Fruit fly (Drosophila melanogaster) whole organism, embryonic: ENCODE measurements around the gene yellow-f2.
A peak's percentile ranks its signal among the peaks of the same experiment; 100 is the strongest.

ENCODE experiments used
- B-H1 ChIP-seq: fragments of 200-800 bp; sonication (Bioruptor generic); IDR thresholded peaks from 3 replicates; pipeline ENCODE4 v1.3.6; 2022; ENCODE audit warnings: missing biosample characterization, missing genetic modification characterization
- Bteb2 ChIP-seq: fragments of 200-800 bp; sonication (Bioruptor generic); optimal IDR thresholded peaks from 2 replicates; lab custom pipeline; 2016; ENCODE audit warnings: missing biosample characterization, missing genetic modification characterization
- CG10654 ChIP-seq: fragments of 200-800 bp; sonication (Bioruptor generic); optimal IDR thresholded peaks from 2 replicates; lab custom pipeline; 2016; ENCODE audit warnings: missing biosample characterization, missing genetic modification characterization
- CG10979 ChIP-seq: fragments of 200-800 bp; sonication (Bioruptor generic); optimal IDR thresholded peaks from 2 replicates; lab custom pipeline; 2018; ENCODE audit warnings: missing biosample characterization, mild to moderate bottlenecking, missing genetic modification characterization, moderate library complexity
- CG11093 ChIP-seq: fragments of 200-800 bp; sonication (Bioruptor generic); IDR thresholded peaks from 3 replicates; pipeline ENCODE4 v1.3.6; 2022; ENCODE audit warnings: missing biosample characterization, missing genetic modification characterization
- CG12071 ChIP-seq: fragments of 200-800 bp; sonication (Bioruptor generic); optimal IDR thresholded peaks from 3 replicates; lab custom pipeline; 2018; ENCODE audit warnings: missing biosample characterization, mild to moderate bottlenecking, missing genetic modification characterization
- CG12769 ChIP-seq: fragments of 200-800 bp; sonication (Bioruptor generic); optimal IDR thresholded peaks from 2 replicates; lab custom pipeline; 2019; ENCODE audit warnings: missing biosample characterization, mild to moderate bottlenecking, missing genetic modification characterization, moderate library complexity
- CG13123 ChIP-seq: fragments of 200-800 bp; sonication (Bioruptor generic); optimal IDR thresholded peaks from 2 replicates; lab custom pipeline; 2016; ENCODE audit warnings: missing biosample characterization, missing genetic modification characterization
- CG13424 ChIP-seq: fragments of 200-800 bp; sonication (Bioruptor generic); optimal IDR thresholded peaks from 2 replicates; lab custom pipeline; 2019; ENCODE audit warnings: missing biosample characterization, mild to moderate bottlenecking, missing genetic modification characterization, moderate library complexity
- CG14860 ChIP-seq: fragments of 200-800 bp; sonication (Bioruptor generic); IDR thresholded peaks from 3 replicates; pipeline ENCODE4 v1.3.6; 2022; ENCODE audit warnings: missing biosample characterization, missing genetic modification characterization; ENCODE audit not compliant: partially characterized antibody
- CG16863 ChIP-seq: fragments of 200-800 bp; sonication (Bioruptor generic); optimal IDR thresholded peaks from 3 replicates; lab custom pipeline; 2016; ENCODE audit warnings: missing biosample characterization, missing genetic modification characterization
- CG18599 ChIP-seq: fragments of 200-800 bp; sonication (Bioruptor generic); optimal IDR thresholded peaks from 3 replicates; lab custom pipeline; 2017; ENCODE audit warnings: missing biosample characterization, missing genetic modification characterization, mild to moderate bottlenecking, moderate library complexity, missing genetic modification reagents
- CG3163 ChIP-seq: fragments of 200-800 bp; sonication (Bioruptor generic); optimal IDR thresholded peaks from 3 replicates; lab custom pipeline; 2016; ENCODE audit warnings: missing biosample characterization, missing genetic modification characterization
- CG33557 ChIP-seq: fragments of 200-800 bp; sonication (Bioruptor generic); optimal IDR thresholded peaks from 2 replicates; lab custom pipeline; 2019; ENCODE audit warnings: missing biosample characterization, mild to moderate bottlenecking, missing genetic modification characterization, moderate library complexity
- CG3726 ChIP-seq: fragments of 200-800 bp; sonication (Bioruptor generic); IDR thresholded peaks from 3 replicates; pipeline ENCODE4, ENCODE4 v1.3.6; 2022; ENCODE audit warnings: missing biosample characterization, missing genetic modification characterization
- CG4282 ChIP-seq: fragments of 200-800 bp; sonication (Bioruptor generic); optimal IDR thresholded peaks from 2 replicates; lab custom pipeline; 2016; ENCODE audit warnings: missing biosample characterization, missing genetic modification characterization
- CG4424 ChIP-seq: fragments of 200-800 bp; sonication (Bioruptor generic); optimal IDR thresholded peaks from 3 replicates; lab custom pipeline; 2016; ENCODE audit warnings: missing biosample characterization, missing genetic modification characterization
- CG4854 ChIP-seq: fragments of 200-800 bp; sonication (Bioruptor generic); optimal IDR thresholded peaks from 2 replicates; lab custom pipeline; 2016; ENCODE audit warnings: missing biosample characterization, missing genetic modification characterization, inconsistent platforms
- CG6683 ChIP-seq: fragments of 200-800 bp; sonication (Bioruptor generic); optimal IDR thresholded peaks from 2 replicates; lab custom pipeline; 2017; ENCODE audit warnings: missing biosample characterization, mild to moderate bottlenecking, missing genetic modification characterization, missing genetic modification reagents
- CG6854 ChIP-seq: fragments of 200-800 bp; sonication (Bioruptor generic); optimal IDR thresholded peaks from 3 replicates; lab custom pipeline; 2017; ENCODE audit warnings: missing biosample characterization, mild to moderate bottlenecking, missing genetic modification characterization
- CG8089 ChIP-seq: fragments of 200-800 bp; sonication (Bioruptor generic); optimal IDR thresholded peaks from 3 replicates; lab custom pipeline; 2016; ENCODE audit warnings: missing biosample characterization, missing genetic modification characterization
- CG9727 ChIP-seq: fragments of 200-800 bp; sonication (Bioruptor generic); optimal IDR thresholded peaks from 3 replicates; lab custom pipeline; 2017; ENCODE audit warnings: missing biosample characterization, mild to moderate bottlenecking, missing genetic modification characterization
- Camta ChIP-seq: fragments of 200-800 bp; sonication (Bioruptor generic); optimal IDR thresholded peaks from 2 replicates; lab custom pipeline; 2016; ENCODE audit warnings: missing biosample characterization, missing genetic modification characterization
- Doc3 ChIP-seq: fragments of 200-800 bp; sonication (Bioruptor generic); IDR thresholded peaks from 3 replicates; pipeline ENCODE4 v1.3.6; 2022; ENCODE audit warnings: missing biosample characterization, missing genetic modification characterization; ENCODE audit not compliant: partially characterized antibody
- E2f2 ChIP-seq: fragments of 200-800 bp; sonication (Bioruptor generic); IDR thresholded peaks from 2 replicates; pipeline ENCODE4 v1.3.6; 2022; ENCODE audit warnings: missing biosample characterization, missing genetic modification characterization
- Gsc ChIP-seq: fragments of 200-800 bp; sonication (Bioruptor generic); IDR thresholded peaks from 2 replicates; pipeline ENCODE4 v1.3.6; 2022; ENCODE audit warnings: missing biosample characterization, missing genetic modification characterization
- HmgZ ChIP-seq: fragments of 200-800 bp; sonication (Bioruptor generic); optimal IDR thresholded peaks from 2 replicates; lab custom pipeline; 2018; ENCODE audit warnings: missing biosample characterization, mild to moderate bottlenecking, missing genetic modification characterization
- Hmx ChIP-seq: fragments of 200-800 bp; sonication (Bioruptor generic); optimal IDR thresholded peaks from 2 replicates; lab custom pipeline; 2016; ENCODE audit warnings: missing biosample characterization, missing genetic modification characterization
- MESR4 ChIP-seq: fragments of 200-800 bp; sonication (Bioruptor generic); optimal IDR thresholded peaks from 2 replicates; lab custom pipeline; 2018; ENCODE audit warnings: missing biosample characterization, mild to moderate bottlenecking, missing genetic modification characterization, moderate library complexity
- Max ChIP-seq: fragments of 200-800 bp; sonication (Bioruptor generic); optimal IDR thresholded peaks from 2 replicates; lab custom pipeline; 2016; ENCODE audit warnings: missing biosample characterization, mild to moderate bottlenecking, missing genetic modification characterization
- NC2α ChIP-seq: fragments of 200-800 bp; sonication (Bioruptor generic); optimal IDR thresholded peaks from 2 replicates; lab custom pipeline; 2016; ENCODE audit warnings: missing biosample characterization, missing genetic modification characterization
- NK7.1 ChIP-seq: fragments of 200-800 bp; sonication (Bioruptor generic); optimal IDR thresholded peaks from 3 replicates; lab custom pipeline; 2016; ENCODE audit warnings: missing biosample characterization, missing genetic modification characterization
- Neu2 ChIP-seq: fragments of 200-800 bp; sonication (Bioruptor generic); optimal IDR thresholded peaks from 3 replicates; lab custom pipeline; 2016; ENCODE audit warnings: missing biosample characterization, missing genetic modification characterization, borderline replicate concordance
- Ptx1 ChIP-seq: fragments of 200-800 bp; sonication (Bioruptor generic); IDR thresholded peaks from 2 replicates; pipeline ENCODE4 v1.3.6; 2022; ENCODE audit warnings: missing biosample characterization, missing genetic modification characterization
- Ravus ChIP-seq: fragments of 200-800 bp; sonication (Bioruptor generic); IDR thresholded peaks from 2 replicates; pipeline ENCODE4 v1.3.6; 2022; ENCODE audit warnings: missing biosample characterization, missing genetic modification characterization
- Ssrp ChIP-seq: fragments of 200-800 bp; sonication (Bioruptor generic); optimal IDR thresholded peaks from 2 replicates; lab custom pipeline; 2018; ENCODE audit warnings: missing biosample characterization, mild to moderate bottlenecking, missing genetic modification characterization, moderate library complexity
- Usf ChIP-seq: fragments of 200-800 bp; sonication (Bioruptor generic); optimal IDR thresholded peaks from 2 replicates; lab custom pipeline; 2017; ENCODE audit warnings: missing genotype, missing biosample characterization, missing genetic modification characterization
- amos ChIP-seq: fragments of 200-800 bp; sonication (Bioruptor generic); IDR thresholded peaks from 2 replicates; pipeline ENCODE4 v1.3.6; 2022; ENCODE audit warnings: missing biosample characterization, missing genetic modification characterization; ENCODE audit not compliant: partially characterized antibody
- bowl ChIP-seq: fragments of 200-800 bp; sonication (Bioruptor generic); IDR thresholded peaks from 2 replicates; pipeline ENCODE4 v1.3.6; 2022; ENCODE audit warnings: missing biosample characterization, missing genetic modification characterization
- bsh ChIP-seq, 2 experiments: fragments of 200-800 bp; sonication (Bioruptor generic); optimal IDR thresholded peaks; 2 replicates each; lab custom pipeline; 2017 to 2018; ENCODE audit warnings: mild to moderate bottlenecking in 2 of 2, missing biosample characterization in 2 of 2, missing genetic modification characterization in 2 of 2, moderate library complexity in 1 of 2
- dpn ChIP-seq, 2 experiments: fragments of 200-800 bp; sonication (Bioruptor generic); optimal IDR thresholded peaks; 3 replicates each; lab custom pipeline; 2016; ENCODE audit warnings: missing biosample characterization in 2 of 2, missing genetic modification characterization in 2 of 2
- dysf ChIP-seq: fragments of 200-800 bp; sonication (Bioruptor generic); IDR thresholded peaks from 3 replicates; pipeline ENCODE4 v1.3.6; 2022; ENCODE audit warnings: missing biosample characterization, missing genetic modification characterization
- fd3F ChIP-seq: fragments of 200-800 bp; sonication (Bioruptor generic); optimal IDR thresholded peaks from 2 replicates; lab custom pipeline; 2018; ENCODE audit warnings: missing biosample characterization, mild to moderate bottlenecking, missing genetic modification characterization, moderate library complexity
- hbn ChIP-seq: fragments of 200-800 bp; sonication (Bioruptor generic); IDR thresholded peaks from 2 replicates; pipeline ENCODE4 v1.3.6; 2022; ENCODE audit warnings: missing biosample characterization, missing genetic modification characterization; ENCODE audit not compliant: partially characterized antibody
- inv ChIP-seq: fragments of 200-800 bp; sonication (Bioruptor generic); IDR thresholded peaks from 2 replicates; pipeline ENCODE4 v1.3.6; 2022; ENCODE audit warnings: missing biosample characterization, missing genetic modification characterization; ENCODE audit not compliant: partially characterized antibody
- lola ChIP-seq, 3 experiments: fragments of >200 bp in 2 of 3; fragments of 200-800 bp in 1 of 3; sonication (Bioruptor generic) in 1 of 3; optimal IDR thresholded peaks; 2 replicates each; lab custom pipeline; 2017 to 2019; ENCODE audit warnings: missing biosample characterization in 3 of 3, missing genetic modification characterization in 3 of 3, mild to moderate bottlenecking in 1 of 3, moderate library complexity in 1 of 3
- mld ChIP-seq: fragments of 200-800 bp; sonication (Bioruptor generic); IDR thresholded peaks from 3 replicates; pipeline ENCODE4 v1.3.6; 2022; ENCODE audit warnings: missing biosample characterization, missing genetic modification characterization; ENCODE audit not compliant: partially characterized antibody
- oc ChIP-seq: fragments of 200-800 bp; sonication (Bioruptor generic); optimal IDR thresholded peaks from 2 replicates; lab custom pipeline; 2018; ENCODE audit warnings: missing biosample characterization, mild to moderate bottlenecking, missing genetic modification characterization, moderate library complexity
- sens-2 ChIP-seq: fragments of 200-800 bp; sonication (Bioruptor generic); IDR thresholded peaks from 2 replicates; pipeline ENCODE4 v1.3.6; 2022; ENCODE audit warnings: missing biosample characterization, missing genetic modification characterization
- sna ChIP-seq: fragments of 200-800 bp; sonication (Bioruptor generic); IDR thresholded peaks from 2 replicates; pipeline ENCODE4 v1.3.6; 2022; ENCODE audit warnings: missing biosample characterization, missing genetic modification characterization; ENCODE audit not compliant: partially characterized antibody
- yki ChIP-seq: fragments of >200 bp; optimal IDR thresholded peaks from 3 replicates; lab custom pipeline; 2018

yellow-f2 gene

DNA sequence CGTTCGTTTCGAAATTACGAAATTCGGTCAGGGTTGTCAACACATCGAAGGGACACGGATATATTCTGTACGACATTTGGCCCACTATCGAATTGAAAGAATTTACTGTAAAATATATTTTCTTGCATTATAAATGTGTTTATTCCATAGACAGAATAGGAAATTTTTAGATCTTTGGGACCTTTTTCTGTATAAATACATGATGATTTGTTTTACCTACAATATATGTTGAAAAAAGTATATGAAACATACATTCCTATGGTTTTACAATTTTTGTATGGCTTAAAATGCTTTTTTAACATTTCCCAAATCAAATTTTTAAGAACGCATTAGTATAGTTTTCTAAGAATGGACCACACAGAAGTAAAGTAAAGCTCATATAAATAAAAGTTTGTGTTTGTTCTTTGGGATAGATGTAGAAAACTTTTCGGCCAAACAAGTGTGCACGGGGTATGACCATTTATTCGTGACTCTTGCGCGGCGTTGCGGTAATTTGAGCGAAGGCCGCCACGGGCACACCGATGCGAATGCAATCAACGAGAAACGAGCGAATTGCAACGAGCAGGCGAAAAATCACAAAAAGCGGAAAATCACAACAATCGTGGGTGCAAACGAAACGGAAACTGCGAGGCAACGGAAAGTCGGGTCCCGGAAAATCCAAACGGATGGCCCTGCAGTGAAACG, 2.7 kb upstream of the yellow-f2 start, which contains the start of the genes CG17327, CG44194 and CG7518 (continued):
- TF ChIP-seq CG11093 (GFP tag; lab: Robert Waterston, UW) (no peak), B-H1 (no peak), fd3F (GFP tag; lab: Kevin White, UChicago) (no peak), CG18599 (GFP tag; lab: Kevin White, UChicago) (no peak), lola (GFP tag; optimal IDR thresholded peaks at IDR 0.05; lab: Kevin White, UChicago) (peak in 1 of 3 experiments; percentile 52), CG13424 (peak; percentile 35), HmgZ (tag; lab: Kevin White, UChicago) (peak; percentile 2), bowl (GFP tag; lab: Robert Waterston, UW) (no peak), CG6683 (GFP tag; lab: Kevin White, UChicago) (no peak), CG33557 (no peak), Usf (GFP tag; lab: Kevin White, UChicago) (no peak), Max (no peak), CG4282 (GFP tag; lab: Kevin White, UChicago) (no peak), yki (no peak), CG13123 (no peak), amos (GFP tag; lab: Robert Waterston, UW) (peak; percentile 51), CG12769 (tag; lab: Kevin White, UChicago) (no peak), NK7.1 (no peak), CG12071 (GFP tag; lab: Kevin White, UChicago) (no peak), CG4854 (GFP tag; lab: Kevin White, UChicago) (no peak), sna (GFP tag; lab: Robert Waterston, UW) (no peak), mld (GFP tag; lab: Robert Waterston, UW) (no peak), bsh (GFP tag; optimal IDR thresholded peaks at IDR 0.05; lab: Kevin White, UChicago) (no peak), Ptx1 (peak; percentile 29; the same call in 1 of the 2 replicates), dysf (no peak), CG4424 (GFP tag; lab: Kevin White, UChicago) (no peak), inv (no peak), Camta (GFP tag; lab: Kevin White, UChicago) (peak; percentile 40), MESR4 (GFP tag; lab: Kevin White, UChicago) (peak; percentile 77), CG8089 (GFP tag; lab: Kevin White, UChicago) (peak; percentile 17), NC2α (no peak), Doc3 (no peak; the same call in 2 of the 3 replicates), CG14860 (0 out of 3 replicates have a peak, but pooled peaks have one; percentile 13), CG9727 (GFP tag; lab: Kevin White, UChicago) (peak; percentile 32), dpn (GFP tag; optimal IDR thresholded peaks at IDR 0.05; lab: Kevin White, UChicago) (peak; percentile 35 to 39), Ssrp (peak; percentile 2), oc (tag; lab: Kevin White, UChicago) (no peak), hbn (GFP tag; lab: Robert Waterston, UW) (no peak), CG10654 (GFP tag; lab: Kevin White, UChicago) (peak; percentile 12)

DNA sequence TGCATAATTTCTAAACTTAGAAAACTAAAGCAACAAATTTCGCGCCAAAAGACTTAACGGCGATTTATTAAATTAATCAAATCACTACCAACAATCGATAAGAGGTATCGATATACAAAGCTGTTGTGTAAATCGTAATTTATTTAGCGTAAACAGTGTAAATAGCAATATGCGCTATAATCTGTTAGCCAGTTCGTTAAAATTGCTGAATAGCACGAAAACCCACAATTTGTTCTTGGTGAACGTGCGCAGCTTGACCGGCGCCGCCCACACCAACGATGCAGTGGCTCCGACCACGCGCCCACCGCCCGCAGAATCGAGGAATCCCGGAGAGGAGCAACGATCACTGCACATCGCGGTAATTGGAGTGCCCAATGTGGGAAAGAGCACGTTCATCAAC, 575 bp upstream of the yellow-f2 start, which contains the start of gene CG7488:
Gene CG7488, plus strand, starts transcription at position 99 of the 400 bp plus-strand sequence.
- TF ChIP-seq CG6854 (GFP tag; lab: Kevin White, UChicago), result no peak
- TF ChIP-seq CG16863, result no peak
- peak; percentile 91 for TF ChIP-seq E2f2
- TF ChIP-seq CG10979 (tag; lab: Kevin White, UChicago), result no peak
- peak; percentile 77 for TF ChIP-seq CG14860
- no peak for TF ChIP-seq oc (tag; lab: Kevin White, UChicago)
- TF ChIP-seq sens-2 (GFP tag; lab: Robert Waterston, UW), result no peak
- no peak for TF ChIP-seq Neu2
- TF ChIP-seq Hmx (GFP tag; lab: Kevin White, UChicago), result no peak
- peak; percentile 90 for TF ChIP-seq Doc3
- TF ChIP-seq CG3726 (GFP tag; lab: Robert Waterston, UW), result no peak
- no peak for TF ChIP-seq CG3163 (GFP tag; lab: Kevin White, UChicago)
- TF ChIP-seq Gsc (GFP tag; lab: Robert Waterston, UW), result no peak
- no peak for TF ChIP-seq Ravus (GFP tag; lab: Robert Waterston, UW)
- TF ChIP-seq Bteb2, result no peak
